Fruit fly (Drosophila melanogaster) whole organism, prepupa: ENCODE data around the gene BCAS2.

Experiments
- CG11902 ChIP-seq: fragments of 200-800 bp; sonication (Bioruptor generic); optimal IDR thresholded peaks from 3 replicates; lab custom pipeline; 2016; ENCODE audit warnings: missing biosample characterization, missing genetic modification characterization
- CG3032 ChIP-seq: fragments of 200-800 bp; optimal IDR thresholded peaks from 2 replicates; lab custom pipeline; 2019; ENCODE audit warnings: missing biosample characterization, mild to moderate bottlenecking, missing genetic modification characterization, moderate library complexity
- CG4318 ChIP-seq: fragments of 200-800 bp; sonication (Bioruptor generic); optimal IDR thresholded peaks from 3 replicates; lab custom pipeline; 2017; ENCODE audit warnings: missing biosample characterization, mild to moderate bottlenecking, missing genetic modification characterization
- Hr39 ChIP-seq: fragments of 200-800 bp; sonication (Bioruptor generic); optimal IDR thresholded peaks from 2 replicates; lab custom pipeline; 2016; ENCODE audit warnings: missing biosample characterization, missing genetic modification characterization
- Met ChIP-seq: fragments of 200-800 bp; sonication (Bioruptor generic); optimal IDR thresholded peaks from 3 replicates; lab custom pipeline; 2016; ENCODE audit warnings: missing biosample characterization, missing genetic modification characterization
- OdsH ChIP-seq: fragments of 200-800 bp; sonication (Bioruptor generic); optimal IDR thresholded peaks from 3 replicates; lab custom pipeline; 2016; ENCODE audit warnings: missing biosample characterization, missing genetic modification characterization
- Sox102F ChIP-seq: fragments of 200-800 bp; sonication (Bioruptor generic); optimal IDR thresholded peaks from 2 replicates; lab custom pipeline; 2016; ENCODE audit warnings: missing biosample characterization, mild to moderate bottlenecking, missing genetic modification characterization
- dac ChIP-seq: fragments of 200-800 bp; sonication (Bioruptor generic); optimal IDR thresholded peaks from 2 replicates; lab custom pipeline; 2017; ENCODE audit warnings: missing biosample characterization, mild to moderate bottlenecking, missing genetic modification characterization
- net ChIP-seq: fragments of 200-800 bp; sonication (Bioruptor generic); optimal IDR thresholded peaks from 3 replicates; lab custom pipeline; 2016; ENCODE audit warnings: missing biosample characterization, missing genetic modification characterization
- salr ChIP-seq, 2 experiments: fragments of 200-800 bp; sonication (Bioruptor generic); optimal IDR thresholded peaks; 3 replicates each; lab custom pipeline; 2016 to 2018; ENCODE audit warnings: missing biosample characterization in 2 of 2, missing genetic modification characterization in 2 of 2, mild to moderate bottlenecking in 1 of 2
- spab ChIP-seq: fragments of 200-800 bp; sonication (Bioruptor generic); optimal IDR thresholded peaks from 2 replicates; lab custom pipeline; 2017; ENCODE audit warnings: missing biosample characterization, mild to moderate bottlenecking, missing genetic modification characterization, missing genetic modification reagents

DNA sequence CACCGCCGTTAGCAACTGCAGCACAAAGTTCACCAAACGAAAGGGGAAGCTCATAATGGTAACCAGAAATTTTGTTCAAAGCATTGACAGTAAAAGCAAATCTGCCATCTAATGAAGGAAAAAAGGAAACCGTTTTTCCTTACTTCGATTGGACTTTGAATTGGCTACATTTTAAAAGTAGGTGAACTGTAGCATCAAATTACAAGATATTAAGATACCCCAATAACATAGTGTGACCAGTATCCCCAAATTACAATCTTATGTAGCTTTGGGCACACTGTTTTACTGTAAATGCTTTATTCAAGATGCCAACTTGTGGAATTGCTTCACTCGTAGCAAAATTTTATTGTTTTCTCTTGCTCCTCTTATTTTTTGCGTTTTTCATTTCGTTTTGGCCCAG lies 49.9 kb downstream of the BCAS2 start, which contains the start of gene CG12426:
- no peak for TF ChIP-seq Sox102F (GFP tag; lab: Kevin White, UChicago)
- TF ChIP-seq net (GFP tag; lab: Kevin White, UChicago), result no peak
- TF ChIP-seq CG3032, result no peak
- TF ChIP-seq spab (GFP tag; lab: Kevin White, UChicago), result no peak
- no peak for TF ChIP-seq dac (GFP tag; lab: Kevin White, UChicago)
- TF ChIP-seq Hr39 (GFP tag; lab: Kevin White, UChicago), result no peak
- TF ChIP-seq CG4318 (GFP tag; lab: Kevin White, UChicago), result no peak
- TF ChIP-seq OdsH (GFP tag; lab: Kevin White, UChicago), result no peak
- no peak for TF ChIP-seq CG11902
- no peak for TF ChIP-seq salr (GFP tag; optimal IDR thresholded peaks at IDR 0.05; lab: Kevin White, UChicago)
- no peak for TF ChIP-seq Met
